Fruit fly (Drosophila melanogaster) whole organism, prepupa: ENCODE measurements around the gene Datp.

Experiments
- Blimp-1 ChIP-seq: fragments of 200-800 bp; sonication (Bioruptor generic); optimal IDR thresholded peaks from 3 replicates; lab custom pipeline; 2017; ENCODE audit warnings: missing biosample characterization, missing genetic modification characterization, mild to moderate bottlenecking, moderate library complexity, missing genetic modification reagents
- CG10631 ChIP-seq: fragments of 200-800 bp; sonication (Bioruptor generic); optimal IDR thresholded peaks from 2 replicates; lab custom pipeline; 2016; ENCODE audit warnings: missing biosample characterization, missing genetic modification characterization
- CG10669 ChIP-seq: fragments of 200-800 bp; sonication (Bioruptor generic); optimal IDR thresholded peaks from 3 replicates; lab custom pipeline; 2018; ENCODE audit warnings: missing biosample characterization, mild to moderate bottlenecking, missing genetic modification characterization, moderate library complexity
- CG11294 ChIP-seq: fragments of 200-800 bp; sonication (Bioruptor generic); IDR thresholded peaks from 2 replicates; pipeline ENCODE4 v1.3.6; 2022; ENCODE audit warnings: missing biosample characterization, missing genetic modification characterization
- CG11762 ChIP-seq: fragments of 200-800 bp; sonication (Bioruptor generic); optimal IDR thresholded peaks from 3 replicates; lab custom pipeline; 2016; ENCODE audit warnings: missing biosample characterization, missing genetic modification characterization; ENCODE audit not compliant: insufficient read depth
- CG11902 ChIP-seq: fragments of 200-800 bp; sonication (Bioruptor generic); optimal IDR thresholded peaks from 3 replicates; lab custom pipeline; 2016; ENCODE audit warnings: missing biosample characterization, missing genetic modification characterization
- CG15336 ChIP-seq: fragments of 200-800 bp; sonication (Bioruptor generic); IDR thresholded peaks from 2 replicates; pipeline ENCODE4 v1.3.6; 2022; ENCODE audit warnings: missing biosample characterization, missing genetic modification characterization
- CG1621 ChIP-seq: fragments of 200-800 bp; sonication (Bioruptor generic); optimal IDR thresholded peaks from 3 replicates; lab custom pipeline; 2018; ENCODE audit warnings: missing biosample characterization, mild to moderate bottlenecking, missing genetic modification characterization
- CG16779 ChIP-seq: fragments of 200-800 bp; sonication (Bioruptor generic); optimal IDR thresholded peaks from 3 replicates; lab custom pipeline; 2017; ENCODE audit warnings: missing biosample characterization, mild to moderate bottlenecking, missing genetic modification characterization
- CG31627 ChIP-seq: fragments of 200-800 bp; sonication (Bioruptor generic); optimal IDR thresholded peaks from 3 replicates; lab custom pipeline; 2016; ENCODE audit warnings: missing biosample characterization, missing genetic modification characterization
- CG32006 ChIP-seq: fragments of 200-800 bp; sonication (Bioruptor generic); optimal IDR thresholded peaks from 3 replicates; lab custom pipeline; 2017; ENCODE audit warnings: missing biosample characterization, mild to moderate bottlenecking, missing genetic modification characterization
- CG34406 ChIP-seq: fragments of 200-800 bp; sonication (Bioruptor generic); optimal IDR thresholded peaks from 3 replicates; lab custom pipeline; 2016; ENCODE audit warnings: missing biosample characterization, missing genetic modification characterization
- CG3919 ChIP-seq: fragments of 200-800 bp; sonication (Bioruptor generic); optimal IDR thresholded peaks from 3 replicates; lab custom pipeline; 2016; ENCODE audit warnings: missing biosample characterization, missing genetic modification characterization
- CG4318 ChIP-seq: fragments of 200-800 bp; sonication (Bioruptor generic); optimal IDR thresholded peaks from 3 replicates; lab custom pipeline; 2017; ENCODE audit warnings: missing biosample characterization, mild to moderate bottlenecking, missing genetic modification characterization
- CG6163 ChIP-seq: fragments of 200-800 bp; sonication (Bioruptor generic); IDR thresholded peaks from 3 replicates; pipeline ENCODE4 v1.3.6; 2022; ENCODE audit warnings: missing biosample characterization, missing genetic modification characterization
- CG6276 ChIP-seq: fragments of 200-800 bp; sonication (Bioruptor generic); optimal IDR thresholded peaks from 2 replicates; lab custom pipeline; 2017; ENCODE audit warnings: missing biosample characterization, mild to moderate bottlenecking, missing genetic modification characterization
- CG6792 ChIP-seq: fragments of 200-800 bp; sonication (Bioruptor generic); optimal IDR thresholded peaks from 3 replicates; lab custom pipeline; 2016; ENCODE audit warnings: missing biosample characterization, missing genetic modification characterization
- CG6808 ChIP-seq: fragments of 200-800 bp; sonication (Bioruptor generic); optimal IDR thresholded peaks from 3 replicates; lab custom pipeline; 2017; ENCODE audit warnings: missing biosample characterization, missing genetic modification characterization, mild to moderate bottlenecking, moderate library complexity, missing genetic modification reagents
- CG6854 ChIP-seq: fragments of 200-800 bp; sonication (Bioruptor generic); optimal IDR thresholded peaks from 2 replicates; lab custom pipeline; 2017; ENCODE audit warnings: missing biosample characterization, mild to moderate bottlenecking, missing genetic modification characterization
- CG7368 ChIP-seq: fragments of 200-800 bp; sonication (Bioruptor generic); optimal IDR thresholded peaks from 3 replicates; lab custom pipeline; 2016; ENCODE audit warnings: missing biosample characterization, missing genetic modification characterization
- CG8119 ChIP-seq: fragments of 200-800 bp; sonication (Bioruptor generic); IDR thresholded peaks from 3 replicates; pipeline ENCODE4 v1.3.6; 2022; ENCODE audit warnings: missing biosample characterization, missing genetic modification characterization
- CG8319 ChIP-seq: fragments of 200-800 bp; sonication (Bioruptor generic); optimal IDR thresholded peaks from 3 replicates; lab custom pipeline; 2016; ENCODE audit warnings: missing biosample characterization, missing genetic modification characterization
- CG8632 ChIP-seq: fragments of 200-800 bp; sonication (Bioruptor generic); optimal IDR thresholded peaks from 3 replicates; lab custom pipeline; 2016; ENCODE audit warnings: missing biosample characterization, missing genetic modification characterization
- CG9139 ChIP-seq: fragments of 200-800 bp; sonication (Bioruptor generic); optimal IDR thresholded peaks from 3 replicates; lab custom pipeline; 2017; ENCODE audit warnings: missing biosample characterization, mild to moderate bottlenecking, missing genetic modification characterization
- Eip75B ChIP-seq: fragments of 200-800 bp; sonication (Bioruptor generic); optimal IDR thresholded peaks from 3 replicates; lab custom pipeline; 2016; ENCODE audit warnings: missing biosample characterization, missing genetic modification characterization
- Eip78C ChIP-seq: fragments of 200-800 bp; sonication (Bioruptor generic); peaks from one replicate; lab custom pipeline; 2016; ENCODE audit warnings: missing biosample characterization, missing genetic modification characterization
- Ets96B ChIP-seq: fragments of 200-800 bp; optimal IDR thresholded peaks from 2 replicates; lab custom pipeline; 2019; ENCODE audit warnings: missing biosample characterization, mild to moderate bottlenecking, missing genetic modification characterization, moderate library complexity
- Hr4 ChIP-seq: fragments of 200-800 bp; sonication (Bioruptor generic); optimal IDR thresholded peaks from 3 replicates; lab custom pipeline; 2016; ENCODE audit warnings: missing biosample characterization, missing genetic modification characterization
- Lpt ChIP-seq: fragments of 200-800 bp; sonication (Bioruptor generic); optimal IDR thresholded peaks from 3 replicates; lab custom pipeline; 2016; ENCODE audit warnings: missing biosample characterization, missing genetic modification characterization
- Met ChIP-seq: fragments of 200-800 bp; sonication (Bioruptor generic); optimal IDR thresholded peaks from 3 replicates; lab custom pipeline; 2016; ENCODE audit warnings: missing biosample characterization, missing genetic modification characterization
- OdsH ChIP-seq: fragments of 200-800 bp; sonication (Bioruptor generic); optimal IDR thresholded peaks from 3 replicates; lab custom pipeline; 2016; ENCODE audit warnings: missing biosample characterization, missing genetic modification characterization
- Smox ChIP-seq: fragments of 200-800 bp; sonication (Bioruptor generic); optimal IDR thresholded peaks from 3 replicates; lab custom pipeline; 2016; ENCODE audit warnings: missing biosample characterization, missing genetic modification characterization
- Sox15 ChIP-seq: fragments of 200-800 bp; sonication (Bioruptor generic); optimal IDR thresholded peaks from 3 replicates; lab custom pipeline; 2016; ENCODE audit warnings: missing biosample characterization, missing genetic modification characterization
- achi ChIP-seq: fragments of 200-800 bp; sonication (Bioruptor generic); optimal IDR thresholded peaks from 3 replicates; lab custom pipeline; 2016; ENCODE audit warnings: missing biosample characterization, missing genetic modification characterization
- acj6 ChIP-seq: fragments of 200-800 bp; sonication (Bioruptor generic); optimal IDR thresholded peaks from 3 replicates; lab custom pipeline; 2016; ENCODE audit warnings: missing biosample characterization, missing genetic modification characterization
- dac ChIP-seq: fragments of 200-800 bp; sonication (Bioruptor generic); optimal IDR thresholded peaks from 2 replicates; lab custom pipeline; 2017; ENCODE audit warnings: missing biosample characterization, mild to moderate bottlenecking, missing genetic modification characterization
- dsx ChIP-seq: fragments of 200-800 bp; optimal IDR thresholded peaks from 3 replicates; lab custom pipeline; 2019; ENCODE audit warnings: missing biosample characterization, mild to moderate bottlenecking, missing genetic modification characterization, moderate library complexity; ENCODE audit not compliant: poor library complexity, severe bottlenecking
- eg ChIP-seq: fragments of 200-800 bp; sonication (Bioruptor generic); IDR thresholded peaks from 3 replicates; pipeline ENCODE4 v1.3.6; 2022; ENCODE audit warnings: missing biosample characterization, missing genetic modification characterization
- fd85E ChIP-seq: fragments of 200-800 bp; sonication (Bioruptor generic); optimal IDR thresholded peaks from 3 replicates; lab custom pipeline; 2016; ENCODE audit warnings: missing biosample characterization, missing genetic modification characterization
- fkh ChIP-seq: fragments of 200-800 bp; sonication (Bioruptor generic); optimal IDR thresholded peaks from 3 replicates; lab custom pipeline; 2017; ENCODE audit warnings: missing biosample characterization, mild to moderate bottlenecking, missing genetic modification characterization, moderate library complexity
- lz ChIP-seq: fragments of 200-800 bp; sonication (Bioruptor generic); optimal IDR thresholded peaks from 3 replicates; lab custom pipeline; 2016; ENCODE audit warnings: missing biosample characterization, missing genetic modification characterization
- net ChIP-seq: fragments of 200-800 bp; sonication (Bioruptor generic); optimal IDR thresholded peaks from 3 replicates; lab custom pipeline; 2016; ENCODE audit warnings: missing biosample characterization, missing genetic modification characterization
- pdm3 ChIP-seq: fragments of 200-800 bp; sonication (Bioruptor generic); optimal IDR thresholded peaks from 3 replicates; lab custom pipeline; 2016; ENCODE audit warnings: missing biosample characterization, missing genetic modification characterization
- salr ChIP-seq, 2 experiments: fragments of 200-800 bp; sonication (Bioruptor generic); optimal IDR thresholded peaks; 3 replicates each; lab custom pipeline; 2016 to 2018; ENCODE audit warnings: missing biosample characterization in 2 of 2, missing genetic modification characterization in 2 of 2, mild to moderate bottlenecking in 1 of 2
- spab ChIP-seq: fragments of 200-800 bp; sonication (Bioruptor generic); optimal IDR thresholded peaks from 2 replicates; lab custom pipeline; 2017; ENCODE audit warnings: missing biosample characterization, mild to moderate bottlenecking, missing genetic modification characterization, missing genetic modification reagents
- ss ChIP-seq, 2 experiments: fragments of 200-800 bp; sonication (Bioruptor generic); optimal IDR thresholded peaks; 2 replicates in 1 of 2; 3 replicates in 1 of 2; lab custom pipeline; 2017 to 2018; ENCODE audit warnings: mild to moderate bottlenecking in 2 of 2, missing biosample characterization in 2 of 2, missing genetic modification characterization in 2 of 2, moderate library complexity in 1 of 2
- svp ChIP-seq: fragments of 200-800 bp; sonication (Bioruptor generic); peaks from one replicate; lab custom pipeline; 2016; ENCODE audit warnings: missing biosample characterization, missing genetic modification characterization
- topi ChIP-seq: fragments of 200-800 bp; sonication (Bioruptor generic); optimal IDR thresholded peaks from 3 replicates; lab custom pipeline; 2016; ENCODE audit warnings: missing biosample characterization, missing genetic modification characterization
- vri ChIP-seq: fragments of 200-800 bp; sonication (Bioruptor generic); optimal IDR thresholded peaks from 3 replicates; lab custom pipeline; 2016; ENCODE audit warnings: missing biosample characterization, mild to moderate bottlenecking, missing genetic modification characterization

The Datp gene

DNA sequence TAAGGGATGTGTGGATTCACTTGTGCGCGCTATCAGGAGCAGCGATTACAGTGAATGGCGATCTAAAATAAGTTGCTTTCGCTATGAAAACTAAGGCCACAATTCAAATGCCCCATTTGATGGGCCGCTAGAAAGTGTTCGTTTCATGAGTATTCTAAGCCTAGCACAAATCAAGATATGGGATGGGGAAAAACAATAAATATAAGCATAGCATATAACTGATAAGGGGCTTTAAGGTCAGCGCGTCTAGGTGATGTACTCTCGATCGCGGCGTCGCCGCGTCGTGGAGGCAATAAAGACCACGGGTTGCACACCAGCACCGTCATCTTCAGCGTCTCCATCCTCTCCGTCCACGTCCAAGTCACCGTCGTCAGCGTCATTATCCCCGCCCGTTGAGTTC is 22.2 kb upstream of the Datp start:
- no peak for TF ChIP-seq dac (GFP tag; lab: Kevin White, UChicago)
- peak; percentile 95 for TF ChIP-seq svp (GFP tag; lab: Kevin White, UChicago)
- no peak for TF ChIP-seq CG9139 (GFP tag; lab: Kevin White, UChicago)

DNA sequence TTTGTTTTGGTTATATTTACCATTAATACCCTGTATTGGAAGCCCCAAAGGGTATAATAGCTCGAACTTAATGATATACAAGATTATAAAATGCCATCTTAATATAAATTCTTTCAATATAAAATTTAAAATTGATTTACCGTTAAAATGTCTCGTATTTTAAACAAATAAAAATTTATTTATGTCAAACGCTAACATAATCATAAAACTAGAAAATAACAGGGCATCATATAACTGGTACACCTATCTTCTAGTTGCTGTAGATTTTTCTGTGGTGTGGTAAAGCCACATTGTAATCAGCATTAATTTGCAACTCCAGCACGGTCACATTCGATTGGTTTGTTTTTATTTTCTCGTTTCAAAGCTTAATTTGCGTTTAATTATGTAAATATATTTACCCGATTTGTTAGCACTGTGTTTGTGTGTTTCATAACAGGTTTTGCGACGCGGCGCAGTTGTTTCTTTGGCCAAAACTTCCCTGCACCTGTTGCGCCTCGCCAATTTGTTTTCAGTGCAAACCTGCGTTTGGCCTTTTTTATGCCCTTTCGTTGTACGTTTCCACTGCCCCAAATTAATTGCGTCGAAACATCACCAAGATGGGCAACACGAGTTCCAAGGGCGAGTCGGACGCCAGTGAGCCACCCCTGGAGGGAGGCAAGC is 18.5 kb upstream of the Datp start, which contains the start of the genes CG4658 and CG5846:
TSS of gene CG4658 (plus strand) at position 140 of the 660 bp plus-strand sequence.
TSS of gene CG5846 (minus strand) at position 245 of the 660 bp plus-strand sequence.
- TF ChIP-seq Blimp-1 (GFP tag; lab: Kevin White, UChicago), result peak; percentile 60
- peak; percentile 50 for TF ChIP-seq dac (GFP tag; lab: Kevin White, UChicago)
- no peak for TF ChIP-seq CG6276 (GFP tag; lab: Kevin White, UChicago)
- TF ChIP-seq fkh (GFP tag; lab: Kevin White, UChicago), result peak; percentile 91
- peak; percentile 92 for TF ChIP-seq CG6163 (GFP tag; lab: Robert Waterston, UW)
- TF ChIP-seq Eip78C (GFP tag; lab: Kevin White, UChicago), result peak; percentile 98
- TF ChIP-seq pdm3, result peak; percentile 95
- peak; percentile 90 for TF ChIP-seq CG7368
- peak; percentile 90 for TF ChIP-seq CG11762 (GFP tag; lab: Kevin White, UChicago)
- TF ChIP-seq Smox (GFP tag; lab: Kevin White, UChicago), result peak; percentile 93
- peak; percentile 93 for TF ChIP-seq lz (GFP tag; lab: Kevin White, UChicago)
- TF ChIP-seq CG8319 (GFP tag; lab: Kevin White, UChicago), result peak; percentile 79
- TF ChIP-seq CG3919 (GFP tag; lab: Kevin White, UChicago), result peak; percentile 94
- peak; percentile 93 for TF ChIP-seq CG31627 (GFP tag; lab: Kevin White, UChicago)
- TF ChIP-seq CG6808 (GFP tag; lab: Kevin White, UChicago), result peak; percentile 74
- peak; percentile 92 for TF ChIP-seq Lpt (GFP tag; lab: Kevin White, UChicago)
- no peak for TF ChIP-seq CG4318 (GFP tag; lab: Kevin White, UChicago)
- TF ChIP-seq CG16779 (tag; lab: Kevin White, UChicago), result no peak
- peak in 1 of 2 experiments; percentile 78 for TF ChIP-seq ss (GFP tag; optimal IDR thresholded peaks at IDR 0.05; lab: Kevin White, UChicago)
- TF ChIP-seq Eip75B (GFP tag; lab: Kevin White, UChicago), result peak; percentile 92
- peak; percentile 96 for TF ChIP-seq CG8632 (GFP tag; lab: Kevin White, UChicago)
- TF ChIP-seq acj6 (GFP tag; lab: Kevin White, UChicago), result peak; percentile 93
- TF ChIP-seq Met (GFP tag; lab: Kevin White, UChicago), result peak; percentile 96
- TF ChIP-seq vri, result peak; percentile 88
- TF ChIP-seq CG11294 (GFP tag; lab: Robert Waterston, UW), result peak; percentile 90
- TF ChIP-seq Sox15 (GFP tag; lab: Kevin White, UChicago), result peak; percentile 86
- peak; percentile 91 for TF ChIP-seq Hr4
- TF ChIP-seq fd85E, result peak; percentile 67
- peak; percentile 95 for TF ChIP-seq CG15336 (GFP tag; lab: Robert Waterston, UW)
- TF ChIP-seq net (GFP tag; lab: Kevin White, UChicago), result peak; percentile 91
- peak; percentile 95 for TF ChIP-seq svp (GFP tag; lab: Kevin White, UChicago)
- peak; percentile 84 for TF ChIP-seq CG11902 (GFP tag; lab: Kevin White, UChicago)
- TF ChIP-seq Ets96B (tag; lab: Kevin White, UChicago), result peak; percentile 95
- TF ChIP-seq OdsH (GFP tag; lab: Kevin White, UChicago), result peak; percentile 96
- TF ChIP-seq salr (GFP tag; optimal IDR thresholded peaks at IDR 0.05; lab: Kevin White, UChicago), result peak in 1 of 2 experiments; percentile 43
- TF ChIP-seq CG34406 (GFP tag; lab: Kevin White, UChicago), result peak; percentile 95
- TF ChIP-seq CG10669 (GFP tag; lab: Kevin White, UChicago), result peak; percentile 90
- TF ChIP-seq CG10631 (GFP tag; lab: Kevin White, UChicago), result peak; percentile 93
- peak; percentile 95 for TF ChIP-seq CG8119
- no peak for TF ChIP-seq spab
- TF ChIP-seq eg (GFP tag; lab: Robert Waterston, UW), result peak; percentile 96
- TF ChIP-seq CG6854, result peak; percentile 40
- peak; percentile 90 for TF ChIP-seq CG32006
- TF ChIP-seq dsx (GFP tag; lab: Kevin White, UChicago), result peak; percentile 94
- peak; percentile 92 for TF ChIP-seq topi (GFP tag; lab: Kevin White, UChicago)
- peak; percentile 82 for TF ChIP-seq CG1621 (tag; lab: Kevin White, UChicago)
- TF ChIP-seq achi, result peak; percentile 93
- peak; percentile 93 for TF ChIP-seq CG6792 (GFP tag; lab: Kevin White, UChicago)
